Fruit fly (Drosophila melanogaster) whole organism, embryonic: ENCODE data around the gene Naa20A.

ENCODE experiments used
- Aef1 ChIP-seq: fragments of 200-800 bp; sonication (Bioruptor generic); IDR thresholded peaks from 3 replicates; pipeline ENCODE4 v1.3.6; 2022; ENCODE audit warnings: missing biosample characterization, missing genetic modification characterization
- Bdp1 ChIP-seq: fragments of 200-800 bp; sonication (Bioruptor generic); optimal IDR thresholded peaks from 3 replicates; lab custom pipeline; 2016; ENCODE audit warnings: missing biosample characterization, missing genetic modification characterization
- Bgb ChIP-seq: fragments of 200-800 bp; sonication (Bioruptor generic); IDR thresholded peaks from 2 replicates; pipeline ENCODE4 v1.3.6; 2022; ENCODE audit warnings: missing biosample characterization, missing genetic modification characterization; ENCODE audit not compliant: partially characterized antibody
- C15 ChIP-seq: fragments of 200-800 bp; sonication (Bioruptor generic); IDR thresholded peaks from 3 replicates; pipeline ENCODE4 v1.3.6; 2022; ENCODE audit warnings: missing biosample characterization, missing genetic modification characterization
- CG10209 ChIP-seq: fragments of 200-800 bp; sonication (Bioruptor generic); optimal IDR thresholded peaks from 3 replicates; lab custom pipeline; 2017; ENCODE audit warnings: missing biosample characterization, mild to moderate bottlenecking, missing genetic modification characterization, missing genetic modification reagents
- CG10959 ChIP-seq: fragments of 200-800 bp; sonication (Bioruptor generic); IDR thresholded peaks from 2 replicates; pipeline ENCODE4 v1.3.6; 2022; ENCODE audit warnings: missing biosample characterization, missing genetic modification characterization
- CG12942 ChIP-seq: fragments of 200-800 bp; sonication (Bioruptor generic); optimal IDR thresholded peaks from 3 replicates; lab custom pipeline; 2016; ENCODE audit warnings: missing biosample characterization, missing genetic modification characterization
- CG13424 ChIP-seq: fragments of 200-800 bp; sonication (Bioruptor generic); optimal IDR thresholded peaks from 2 replicates; lab custom pipeline; 2019; ENCODE audit warnings: missing biosample characterization, mild to moderate bottlenecking, missing genetic modification characterization, moderate library complexity
- CG13775 ChIP-seq: fragments of 200-800 bp; sonication (Bioruptor generic); optimal IDR thresholded peaks from 3 replicates; lab custom pipeline; 2017; ENCODE audit warnings: missing biosample characterization, mild to moderate bottlenecking, missing genetic modification characterization
- CG15011 ChIP-seq: fragments of 200-800 bp; sonication (Bioruptor generic); optimal IDR thresholded peaks from 3 replicates; lab custom pipeline; 2018; ENCODE audit warnings: missing biosample characterization, mild to moderate bottlenecking, missing genetic modification characterization
- CG16779 ChIP-seq: fragments of 200-800 bp; sonication (Bioruptor generic); IDR thresholded peaks from 2 replicates; pipeline ENCODE4 v1.3.6; 2022; ENCODE audit warnings: missing biosample characterization, missing genetic modification characterization
- CG17829 ChIP-seq: fragments of 200-800 bp; optimal IDR thresholded peaks from 2 replicates; lab custom pipeline; 2019; ENCODE audit warnings: missing biosample characterization, mild to moderate bottlenecking, missing genetic modification characterization, moderate library complexity
- CG1832 ChIP-seq: fragments of 200-800 bp; sonication (Bioruptor generic); optimal IDR thresholded peaks from 2 replicates; lab custom pipeline; 2017; ENCODE audit warnings: missing biosample characterization, mild to moderate bottlenecking, missing genetic modification characterization, inconsistent platforms
- CG3407 ChIP-seq: fragments of 200-800 bp; sonication (Bioruptor generic); optimal IDR thresholded peaks from 2 replicates; lab custom pipeline; 2018; ENCODE audit warnings: missing biosample characterization, mild to moderate bottlenecking, missing genetic modification characterization
- CG3847 ChIP-seq: fragments of 200-800 bp; sonication (Bioruptor generic); IDR thresholded peaks from 2 replicates; pipeline ENCODE4 v1.3.6; 2022; ENCODE audit warnings: missing biosample characterization, missing genetic modification characterization
- CG4404 ChIP-seq: fragments of 200-800 bp; sonication (Bioruptor generic); IDR thresholded peaks from 2 replicates; pipeline ENCODE4 v1.3.6; 2022; ENCODE audit warnings: missing biosample characterization, missing genetic modification characterization
- CG4854 ChIP-seq: fragments of 200-800 bp; sonication (Bioruptor generic); optimal IDR thresholded peaks from 2 replicates; lab custom pipeline; 2016; ENCODE audit warnings: missing biosample characterization, missing genetic modification characterization, inconsistent platforms
- CG8089 ChIP-seq: fragments of 200-800 bp; sonication (Bioruptor generic); optimal IDR thresholded peaks from 3 replicates; lab custom pipeline; 2016; ENCODE audit warnings: missing biosample characterization, missing genetic modification characterization
- Deaf1 ChIP-seq: fragments of 200-800 bp; optimal IDR thresholded peaks from 3 replicates; lab custom pipeline; 2019; ENCODE audit warnings: missing biosample characterization, mild to moderate bottlenecking, missing genetic modification characterization, moderate library complexity
- Dek ChIP-seq: fragments of 200-800 bp; sonication (Bioruptor generic); optimal IDR thresholded peaks from 3 replicates; lab custom pipeline; 2019; ENCODE audit warnings: missing biosample characterization, mild to moderate bottlenecking, missing genetic modification characterization, moderate library complexity
- Dref ChIP-seq: fragments of 200-800 bp; sonication (Bioruptor generic); IDR thresholded peaks from 2 replicates; pipeline ENCODE4 v1.3.6; 2022; ENCODE audit warnings: missing biosample characterization, missing genetic modification characterization
- E2f1 ChIP-seq: fragments of 200-800 bp; sonication (Bioruptor generic); IDR thresholded peaks from 2 replicates; pipeline ENCODE4 v1.3.6; 2022; ENCODE audit warnings: missing biosample characterization, missing genetic modification characterization
- Gug ChIP-seq: fragments of 200-800 bp; sonication (Bioruptor generic); IDR thresholded peaks from 4 replicates; pipeline ENCODE4 v1.3.6; 2022; ENCODE audit warnings: missing biosample characterization, missing genetic modification characterization
- H15 ChIP-seq: fragments of 200-800 bp; sonication (Bioruptor generic); IDR thresholded peaks from 3 replicates; pipeline ENCODE4 v1.3.6; 2022; ENCODE audit warnings: missing biosample characterization, missing genetic modification characterization
- HLH54F ChIP-seq: fragments of 200-800 bp; sonication (Bioruptor generic); optimal IDR thresholded peaks from 3 replicates; lab custom pipeline; 2016; ENCODE audit warnings: missing biosample characterization, missing genetic modification characterization
- HLHmδ ChIP-seq: fragments of 200-800 bp; sonication (Bioruptor generic); optimal IDR thresholded peaks from 2 replicates; lab custom pipeline; 2018; ENCODE audit warnings: missing biosample characterization, mild to moderate bottlenecking, missing genetic modification characterization, moderate library complexity
- Lhr ChIP-seq: fragments of 200-800 bp; sonication (Bioruptor generic); optimal IDR thresholded peaks from 3 replicates; lab custom pipeline; 2017; ENCODE audit warnings: mild to moderate bottlenecking, missing biosample characterization, missing genetic modification reagents, missing genetic modification characterization
- Lpt ChIP-seq: fragments of >200 bp; optimal IDR thresholded peaks from 2 replicates; lab custom pipeline; 2018; ENCODE audit warnings: missing biosample characterization, missing genetic modification characterization
- Med ChIP-seq: fragments of 200-800 bp; sonication (Bioruptor generic); peaks from one replicate; lab custom pipeline; 2016; ENCODE audit warnings: missing biosample characterization, missing genetic modification characterization, mild to moderate bottlenecking, inconsistent platforms, moderate library complexity
- Pdp1 ChIP-seq, 2 experiments: fragments of 200-800 bp; sonication (Bioruptor generic); optimal IDR thresholded peaks; 3 replicates each; lab custom pipeline; 2016; ENCODE audit warnings: missing biosample characterization in 2 of 2, missing genetic modification characterization in 2 of 2, mild to moderate bottlenecking in 1 of 2, moderate library complexity in 1 of 2
- Ravus ChIP-seq: fragments of 200-800 bp; sonication (Bioruptor generic); IDR thresholded peaks from 2 replicates; pipeline ENCODE4 v1.3.6; 2022; ENCODE audit warnings: missing biosample characterization, missing genetic modification characterization
- Sry-β ChIP-seq: fragments of 200-800 bp; sonication (Bioruptor generic); optimal IDR thresholded peaks from 2 replicates; lab custom pipeline; 2018; ENCODE audit warnings: missing biosample characterization, mild to moderate bottlenecking, missing genetic modification characterization, moderate library complexity
- Vsx1 ChIP-seq: fragments of 200-800 bp; sonication (Bioruptor generic); optimal IDR thresholded peaks from 2 replicates; lab custom pipeline; 2017; ENCODE audit warnings: missing biosample characterization, mild to moderate bottlenecking, missing genetic modification characterization, missing genetic modification reagents
- bowl ChIP-seq: fragments of 200-800 bp; sonication (Bioruptor generic); IDR thresholded peaks from 2 replicates; pipeline ENCODE4 v1.3.6; 2022; ENCODE audit warnings: missing biosample characterization, missing genetic modification characterization
- cad ChIP-seq: fragments of >200 bp; optimal IDR thresholded peaks from 2 replicates; lab custom pipeline; 2017; ENCODE audit warnings: missing biosample characterization, missing genetic modification characterization
- cas ChIP-seq: fragments of 200-800 bp; sonication (Bioruptor generic); IDR thresholded peaks from 2 replicates; pipeline ENCODE4 v1.3.6; 2022; ENCODE audit warnings: missing biosample characterization, missing genetic modification characterization
- dan ChIP-seq: fragments of 200-800 bp; sonication (Bioruptor generic); IDR thresholded peaks from 2 replicates; pipeline ENCODE4 v1.3.6; 2022; ENCODE audit warnings: missing biosample characterization, missing genetic modification characterization
- fd96Cb ChIP-seq: fragments of 200-800 bp; sonication (Bioruptor generic); optimal IDR thresholded peaks from 2 replicates; lab custom pipeline; 2018; ENCODE audit warnings: missing biosample characterization, mild to moderate bottlenecking, missing genetic modification characterization, moderate library complexity
- gro ChIP-seq: fragments of 200-800 bp; sonication (Bioruptor generic); optimal IDR thresholded peaks from 2 replicates; lab custom pipeline; 2016; ENCODE audit warnings: missing biosample characterization, missing genetic modification characterization
- hth ChIP-seq: fragments of >200 bp; optimal IDR thresholded peaks from 2 replicates; lab custom pipeline; 2017; ENCODE audit warnings: inconsistent platforms
- inv ChIP-seq: fragments of 200-800 bp; sonication (Bioruptor generic); IDR thresholded peaks from 2 replicates; pipeline ENCODE4 v1.3.6; 2022; ENCODE audit warnings: missing biosample characterization, missing genetic modification characterization; ENCODE audit not compliant: partially characterized antibody
- knrl ChIP-seq: fragments of 200-800 bp; sonication (Bioruptor generic); IDR thresholded peaks from 3 replicates; pipeline ENCODE4 v1.3.6; 2022; ENCODE audit warnings: missing biosample characterization, missing genetic modification characterization; ENCODE audit not compliant: partially characterized antibody
- lab ChIP-seq: fragments of 200-800 bp; sonication (Bioruptor generic); optimal IDR thresholded peaks from 3 replicates; lab custom pipeline; 2017; ENCODE audit warnings: missing biosample characterization, missing genetic modification characterization, mild to moderate bottlenecking, moderate library complexity, missing genetic modification reagents
- odd ChIP-seq: fragments of 200-800 bp; sonication (Bioruptor generic); optimal IDR thresholded peaks from 2 replicates; lab custom pipeline; 2017; ENCODE audit warnings: missing biosample characterization, mild to moderate bottlenecking, missing genetic modification characterization
- pita ChIP-seq: fragments of 200-800 bp; sonication (Bioruptor generic); optimal IDR thresholded peaks from 2 replicates; lab custom pipeline; 2017; ENCODE audit warnings: missing biosample characterization, mild to moderate bottlenecking, missing genetic modification characterization
- sens ChIP-seq: fragments of 200-800 bp; sonication (Bioruptor generic); peaks from one replicate; lab custom pipeline; 2016; ENCODE audit warnings: missing biosample characterization, missing genetic modification characterization
- slbo ChIP-seq: fragments of 200-800 bp; sonication (Bioruptor generic); IDR thresholded peaks from 2 replicates; pipeline ENCODE4 v1.3.6; 2022; ENCODE audit warnings: missing biosample characterization, missing genetic modification characterization
- vfl ChIP-seq: fragments of 200-800 bp; sonication (Bioruptor generic); optimal IDR thresholded peaks from 2 replicates; lab custom pipeline; 2016; ENCODE audit warnings: missing biosample characterization, missing genetic modification characterization
- vnd ChIP-seq: fragments of 200-800 bp; sonication (Bioruptor generic); IDR thresholded peaks from 3 replicates; pipeline ENCODE4 v1.3.6; 2022; ENCODE audit warnings: missing biosample characterization, missing genetic modification characterization; ENCODE audit not compliant: partially characterized antibody
- vvl ChIP-seq: fragments of 200-800 bp; sonication (Bioruptor generic); IDR thresholded peaks from 2 replicates; pipeline ENCODE4 v1.3.6; 2022; ENCODE audit warnings: missing biosample characterization, missing genetic modification characterization

Naa20A gene

dm6 chrX:19651757-19652419 is 29.0 kb upstream of the Naa20A start, which contains the start of the genes Ranbp21 and Elys (continued):
- TF ChIP-seq CG4404 (GFP tag; lab: Robert Waterston, UW) (peak; percentile 54; the same call in 1 of the 2 replicates), Aef1 (GFP tag; lab: Robert Waterston, UW) (peak; percentile 55), slbo (GFP tag; lab: Robert Waterston, UW) (peak; percentile 77), vnd (GFP tag; lab: Robert Waterston, UW) (0 out of 3 replicates have a peak, but pooled peaks have one; percentile 46), CG3407 (no peak), lab (GFP tag; lab: Kevin White, UChicago) (no peak), Bdp1 (GFP tag; lab: Kevin White, UChicago) (peak; percentile 41), dan (GFP tag; lab: Robert Waterston, UW) (0 out of 2 replicates have a peak, but pooled peaks have one; percentile 30), E2f1 (GFP tag; lab: Robert Waterston, UW) (peak; percentile 42; the same call in 1 of the 2 replicates), pita (GFP tag; lab: Kevin White, UChicago) (no peak), Ravus (GFP tag; lab: Robert Waterston, UW) (no peak), CG17829 (tag; lab: Kevin White, UChicago) (peak; percentile 33), knrl (GFP tag; lab: Robert Waterston, UW) (peak; percentile 61), CG10209 (GFP tag; lab: Kevin White, UChicago) (peak; percentile 38), inv (peak; percentile 45; the same call in 1 of the 2 replicates), CG3847 (GFP tag; lab: Robert Waterston, UW) (peak; percentile 78), CG12942 (GFP tag; lab: Kevin White, UChicago) (peak; percentile 45), Gug (GFP tag; lab: Robert Waterston, UW) (peak; percentile 69; the same call in 3 of the 4 replicates), C15 (GFP tag; lab: Robert Waterston, UW) (no peak), vvl (GFP tag; lab: Robert Waterston, UW) (peak; percentile 54), Deaf1 (no peak), cas (GFP tag; lab: Robert Waterston, UW) (no peak), fd96Cb (tag; lab: Kevin White, UChicago) (peak; percentile 14), HLH54F (peak; percentile 76), cad (GFP tag; lab: Kevin White, UChicago) (no peak), Med (GFP tag; lab: Kevin White, UChicago) (peak; percentile 91), CG13424 (tag; lab: Kevin White, UChicago) (peak; percentile 36), CG10959 (peak; percentile 39; the same call in 1 of the 2 replicates), Vsx1 (GFP tag; lab: Kevin White, UChicago) (no peak), HLHmδ (GFP tag; lab: Kevin White, UChicago) (no peak), H15 (GFP tag; lab: Robert Waterston, UW) (peak; percentile 46; the same call in 1 of the 3 replicates), CG16779 (no peak), bowl (GFP tag; lab: Robert Waterston, UW) (no peak), odd (no peak), hth (lab: Kevin White, UChicago) (no peak), Lpt (GFP tag; lab: Kevin White, UChicago) (no peak), sens (GFP tag; lab: Kevin White, UChicago) (peak; percentile 94), Lhr (peak; percentile 66), Pdp1 (GFP tag; optimal IDR thresholded peaks at IDR 0.05; lab: Kevin White, UChicago) (peak; percentile 44 to 61), Bgb (GFP tag; lab: Robert Waterston, UW) (peak; percentile 31; the same call in 1 of the 2 replicates), CG1832 (GFP tag; lab: Kevin White, UChicago) (no peak), CG4854 (GFP tag; lab: Kevin White, UChicago) (no peak), vfl (GFP tag; lab: Kevin White, UChicago) (peak; percentile 26), CG8089 (peak; percentile 38), CG13775 (GFP tag; lab: Kevin White, UChicago) (peak; percentile 58), Sry-β (no peak), gro (GFP tag; lab: Kevin White, UChicago) (no peak), Dek (tag; lab: Kevin White, UChicago) (no peak), CG15011 (GFP tag; lab: Kevin White, UChicago) (no peak), Dref (GFP tag; lab: Robert Waterston, UW) (peak; percentile 33)
